Worm (Caenorhabditis elegans): ENCODE measurements around the gene cest-3.

cest-3 gene

ce11 chrX:12270841-12271240 is 29.4 kb downstream of the cest-3 start, which contains the start of gene otpl-8:
Gene otpl-8, minus strand, starts transcription at chrX:12270941.
- TF ChIP-seq pqm-1 (tag; optimal IDR thresholded peaks at IDR 0.05), result no peak
- TF ChIP-seq ztf-11 (tag; optimal IDR thresholded peaks at IDR 0.05), result no peak
- TF ChIP-seq lin-38 (GFP tag; IDR thresholded peaks at IDR 0.05), result no peak
- no peak for TF ChIP-seq nhr-76 (tag; optimal IDR thresholded peaks at IDR 0.05)
- no peak for TF ChIP-seq nhr-42 (GFP tag; IDR thresholded peaks at IDR 0.05)
- no peak for TF ChIP-seq hlh-30 (tag; optimal IDR thresholded peaks at IDR 0.05; ENCODE audit: insufficient read depth)
- TF ChIP-seq zfp-3 (GFP tag; conservative IDR thresholded peaks at IDR 0.05), result no peak
- TF ChIP-seq lir-3 (tag; optimal IDR thresholded peaks at IDR 0.05), result no peak
- TF ChIP-seq rbr-2 (tag; optimal IDR thresholded peaks at IDR 0.05), result no peak
- TF ChIP-seq lsy-2 (tag; optimal IDR thresholded peaks at IDR 0.05), result no peak
- no peak for TF ChIP-seq fos-1 (tag; optimal IDR thresholded peaks at IDR 0.05)
- no peak for TF ChIP-seq ceh-20 (GFP tag; IDR thresholded peaks at IDR 0.05)
- TF ChIP-seq Y75B8A.6 (GFP tag; IDR thresholded peaks at IDR 0.05), result no peak
- TF ChIP-seq R02D3.7 (tag; optimal IDR thresholded peaks at IDR 0.05), result no peak
- TF ChIP-seq pha-4 (GFP tag; IDR thresholded peaks at IDR 0.05), result no peak
- no peak for TF ChIP-seq pha-4 (tag; optimal IDR thresholded peaks at IDR 0.05)
- TF ChIP-seq spr-3 (GFP tag; optimal IDR thresholded peaks at IDR 0.05), result no peak
- TF ChIP-seq nhr-102 (tag; optimal IDR thresholded peaks at IDR 0.05), result no peak
- TF ChIP-seq dmd-9 (GFP tag; IDR thresholded peaks at IDR 0.05), result no peak
- no peak for TF ChIP-seq hif-1 (tag; optimal IDR thresholded peaks at IDR 0.05)

ce11 chrX:12273870-12274269 is 32.4 kb downstream of the cest-3 start, which contains the start of gene H19J13.2:
Gene H19J13.2, minus strand, starts transcription at chrX:12273970.
- TF ChIP-seq nhr-11 (tag; optimal IDR thresholded peaks at IDR 0.05), result no peak
- no peak for TF ChIP-seq nhr-111 (GFP tag; optimal IDR thresholded peaks at IDR 0.05)
- no peak for TF ChIP-seq ceh-62 (tag; optimal IDR thresholded peaks at IDR 0.05)
- no peak for TF ChIP-seq nhr-10 (tag; optimal IDR thresholded peaks at IDR 0.05)
- TF ChIP-seq dve-1 (tag; optimal IDR thresholded peaks at IDR 0.05; ENCODE audit: insufficient read depth), result no peak
- TF ChIP-seq pqm-1 (tag; optimal IDR thresholded peaks at IDR 0.05), result no peak
- TF ChIP-seq F26F4.8 (GFP tag; conservative IDR thresholded peaks at IDR 0.05), result no peak
- TF ChIP-seq zip-2 (tag; optimal IDR thresholded peaks at IDR 0.05), result no peak
- no peak for TF ChIP-seq ama-1 (optimal IDR thresholded peaks at IDR 0.05)
- no peak for TF ChIP-seq hlh-30 (tag; optimal IDR thresholded peaks at IDR 0.05; ENCODE audit: insufficient read depth)
- TF ChIP-seq mes-2 (tag; optimal IDR thresholded peaks at IDR 0.05; ENCODE audit: poor library complexity, severe bottlenecking), result no peak
- TF ChIP-seq ceh-32 (tag; optimal IDR thresholded peaks at IDR 0.05; ENCODE audit: poor library complexity), result no peak
- TF ChIP-seq lin-13 (GFP tag; optimal IDR thresholded peaks at IDR 0.05), result no peak
- no peak for TF ChIP-seq fos-1 (tag; optimal IDR thresholded peaks at IDR 0.05)
- TF ChIP-seq zip-11 (GFP tag; IDR thresholded peaks at IDR 0.05), result no peak
- no peak for TF ChIP-seq tra-1 (GFP tag; IDR thresholded peaks at IDR 0.05)
- no peak for TF ChIP-seq sdz-12 (GFP tag; optimal IDR thresholded peaks at IDR 0.05)
- no peak for TF ChIP-seq F10B5.3 (tag; optimal IDR thresholded peaks at IDR 0.05)

- TF ChIP-seq spr-3 (GFP tag; optimal IDR thresholded peaks at IDR 0.05) (no peak), cey-2 (tag; optimal IDR thresholded peaks at IDR 0.05; ENCODE audit: borderline replicate concordance, insufficient read depth) (no peak), ces-1 (GFP tag; optimal IDR thresholded peaks at IDR 0.05) (no peak)
Measured at ce11 chrX:12275577-12275976, 34.1 kb downstream of the cest-3 start, which contains the start of gene C04B4.6. Gene C04B4.6, minus strand, starts transcription at chrX:12275677.

- no peak for TF ChIP-seq daf-8 (GFP tag; IDR thresholded peaks at IDR 0.05)
- no peak for TF ChIP-seq Y105C5A.15 (GFP tag; IDR thresholded peaks at IDR 0.05)
- TF ChIP-seq dpl-1 (GFP tag; optimal IDR thresholded peaks at IDR 0.05), result no peak
- no peak for TF ChIP-seq ceh-62 (tag; optimal IDR thresholded peaks at IDR 0.05)
- no peak for TF ChIP-seq lim-7 (GFP tag; IDR thresholded peaks at IDR 0.05)
- no peak for TF ChIP-seq cey-2 (tag; optimal IDR thresholded peaks at IDR 0.05; ENCODE audit: borderline replicate concordance, insufficient read depth)
- no peak for TF ChIP-seq dmd-6 (GFP tag; IDR thresholded peaks at IDR 0.05)
- no peak for TF ChIP-seq nhr-41 (GFP tag; IDR thresholded peaks at IDR 0.05)
- TF ChIP-seq egl-27 (tag; optimal IDR thresholded peaks at IDR 0.05), result no peak
- TF ChIP-seq snpc-4 (tag; optimal IDR thresholded peaks at IDR 0.05), result no peak
- TF ChIP-seq jun-1 (tag; optimal IDR thresholded peaks at IDR 0.05), result no peak
- TF ChIP-seq tag-97 (GFP tag; IDR thresholded peaks at IDR 0.05), result no peak
- TF ChIP-seq madf-5 (GFP tag; IDR thresholded peaks at IDR 0.05), result no peak
Measured at ce11 chrX:12280477-12280876, 39.0 kb downstream of the cest-3 start, which contains the start of gene C04B4.1. Gene C04B4.1, plus strand, starts transcription at chrX:12280777.

Measured in whole organism, L4 larva.